Worm (Caenorhabditis elegans) whole organism, late embryonic: Measurements from ENCODE around the gene Y49F6C.8.

Source experiments
- ama-1 ChIP-seq: fragments of 150-350 bp; optimal IDR thresholded peaks from 2 replicates; lab custom pipeline; 2014
- ceh-31 ChIP-seq: sonication (generic microtip); optimal IDR thresholded peaks from 2 replicates; lab custom pipeline; 2016; ENCODE audit warnings: missing genetic modification characterization, missing compliant biosample characterization
- dve-1 ChIP-seq: sonication (generic microtip); optimal IDR thresholded peaks from 2 replicates; lab custom pipeline; 2017; ENCODE audit warnings: antibody characterized with exemption, mild to moderate bottlenecking, missing genetic modification characterization, missing compliant biosample characterization
- gmeb-2 ChIP-seq: sonication (generic microtip); optimal IDR thresholded peaks from 2 replicates; lab custom pipeline; 2016; ENCODE audit warnings: missing genetic modification characterization, inconsistent platforms, missing compliant biosample characterization
- hlh-6 ChIP-seq: sonication (generic microtip); optimal IDR thresholded peaks from 2 replicates; lab custom pipeline; 2016; ENCODE audit warnings: missing genotype, missing genetic modification characterization, missing compliant biosample characterization
- lin-11 ChIP-seq: fragments of 200-800 bp; sonication (Bioruptor generic); optimal IDR thresholded peaks from 2 replicates; lab custom pipeline; 2018; ENCODE audit warnings: mild to moderate bottlenecking, missing genetic modification characterization, missing compliant biosample characterization
- madf-2 ChIP-seq: sonication (generic microtip); optimal IDR thresholded peaks from 2 replicates; lab custom pipeline; 2017; ENCODE audit warnings: missing genetic modification characterization, missing compliant biosample characterization
- nhr-11 ChIP-seq: fragments of 150-350 bp; optimal IDR thresholded peaks from 2 replicates; lab custom pipeline; 2014; ENCODE audit warnings: missing biosample characterization, missing genetic modification characterization
- pag-3 ChIP-seq: sonication (generic microtip); optimal IDR thresholded peaks from 2 replicates; lab custom pipeline; 2016; ENCODE audit warnings: missing compliant biosample characterization, missing genetic modification characterization, borderline replicate concordance
- rnt-1 ChIP-seq: sonication (generic microtip); optimal IDR thresholded peaks from 2 replicates; lab custom pipeline; 2016; ENCODE audit warnings: missing genetic modification characterization, missing compliant biosample characterization
- tbx-7 ChIP-seq: sonication (generic microtip); optimal IDR thresholded peaks from 2 replicates; lab custom pipeline; 2016; ENCODE audit warnings: missing genotype, missing genetic modification characterization, missing compliant biosample characterization

DNA sequence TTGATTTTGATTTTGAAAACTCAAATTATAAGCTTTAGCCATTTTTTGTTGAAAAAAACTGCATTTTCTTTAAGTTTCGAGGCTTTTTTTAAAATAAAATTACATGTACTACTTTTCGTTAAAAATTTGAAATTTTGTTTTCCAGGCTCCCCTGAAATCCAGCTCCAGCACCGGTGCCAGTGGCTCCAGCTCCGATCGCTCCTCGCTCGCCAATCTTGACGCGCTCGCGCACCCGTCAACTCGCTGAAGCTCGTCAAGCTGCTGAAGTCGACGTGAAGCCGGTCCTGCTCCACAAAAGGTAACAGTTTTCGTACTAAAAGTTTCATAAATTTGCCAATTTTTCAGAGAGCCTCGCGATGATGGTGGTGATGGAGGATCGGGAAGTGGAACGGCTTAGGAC lies 29.1 kb downstream of the Y49F6C.8 start:
- TF ChIP-seq gmeb-2 (tag; lab: Kevin White, UChicago) (no peak), nhr-11 (tag; lab: Kevin White, UChicago) (no peak), pag-3 (tag; lab: Kevin White, UChicago) (no peak), dve-1 (tag; lab: Kevin White, UChicago) (no peak), tbx-7 (tag; lab: Kevin White, UChicago) (no peak), ama-1 (no peak), ceh-31 (tag; lab: Kevin White, UChicago) (no peak), hlh-6 (tag; lab: Kevin White, UChicago) (no peak), madf-2 (tag; lab: Kevin White, UChicago) (no peak), lin-11 (no peak), rnt-1 (tag; lab: Kevin White, UChicago) (no peak)
